Worm (Caenorhabditis elegans) whole organism, L1 larva: ENCODE results near the gene F20C5.5.

Experiments
- aha-1 ChIP-seq: fragments of 150-350 bp; optimal IDR thresholded peaks from 2 replicates; lab custom pipeline; 2014; ENCODE audit warnings: missing biosample characterization, missing genetic modification characterization
- aly-2 ChIP-seq: fragments of 150-350 bp; optimal IDR thresholded peaks from 2 replicates; lab custom pipeline; 2014; ENCODE audit warnings: missing biosample characterization, missing genetic modification characterization
- elt-2 ChIP-seq: sonication (generic microtip); optimal IDR thresholded peaks from 2 replicates; lab custom pipeline; 2016; ENCODE audit warnings: missing genetic modification characterization, mild to moderate bottlenecking, inconsistent platforms, missing compliant biosample characterization, missing genetic modification reagents
- lin-35 ChIP-seq, 2 experiments: fragments of 150-350 bp; optimal IDR thresholded peaks; 2 replicates each; lab custom pipeline; 2014; ENCODE audit warnings: missing biosample characterization in 2 of 2, missing genetic modification characterization in 2 of 2, missing genetic modification reagents in 2 of 2
- nhr-76 ChIP-seq: sonication (generic microtip); optimal IDR thresholded peaks from 2 replicates; lab custom pipeline; 2017; ENCODE audit warnings: missing biosample characterization, missing genetic modification characterization
- snpc-4 ChIP-seq: fragments of 150-350 bp; optimal IDR thresholded peaks from 2 replicates; lab custom pipeline; 2014; ENCODE audit warnings: missing biosample characterization, missing genetic modification characterization
- sox-4 ChIP-seq: sonication (generic microtip); optimal IDR thresholded peaks from 2 replicates; lab custom pipeline; 2016; ENCODE audit warnings: missing genetic modification characterization, missing compliant biosample characterization
- tbx-2 ChIP-seq: sonication (generic microtip); optimal IDR thresholded peaks from 2 replicates; lab custom pipeline; 2016; ENCODE audit warnings: missing genetic modification characterization, missing compliant biosample characterization
- unc-130 ChIP-seq: fragments of 150-350 bp; optimal IDR thresholded peaks from 2 replicates; lab custom pipeline; 2017; ENCODE audit warnings: missing biosample characterization, missing genetic modification characterization, inconsistent platforms
- xbp-1 ChIP-seq: sonication (generic microtip); optimal IDR thresholded peaks from 2 replicates; lab custom pipeline; 2016; ENCODE audit warnings: missing genetic modification characterization, missing compliant biosample characterization
- ztf-11 ChIP-seq, 2 experiments: sonication (generic microtip); optimal IDR thresholded peaks; 2 replicates each; lab custom pipeline; 2016 to 2017; ENCODE audit warnings: missing genetic modification characterization in 2 of 2, missing biosample characterization in 1 of 2, missing compliant biosample characterization in 1 of 2

ce11 chrIV:8757729-8758128, 11.7 kb downstream of the F20C5.5 start:
- TF ChIP-seq ztf-11 (tag; optimal IDR thresholded peaks at IDR 0.05; lab: Kevin White, UChicago) (no peak), lin-35 (GFP tag; optimal IDR thresholded peaks at IDR 0.05; lab: Kevin White, UChicago) (peak in 1 of 2 experiments; percentile 22), elt-2 (tag; lab: Kevin White, UChicago) (peak; percentile 69), aha-1 (tag; lab: Kevin White, UChicago) (no peak), aly-2 (tag; lab: Kevin White, UChicago) (no peak), unc-130 (tag; lab: Kevin White, UChicago) (peak; percentile 31), tbx-2 (no peak), sox-4 (no peak), xbp-1 (tag; lab: Kevin White, UChicago) (no peak), snpc-4 (tag; lab: Kevin White, UChicago) (no peak), nhr-76 (tag; lab: Kevin White, UChicago) (no peak)
